Worm (Caenorhabditis elegans) whole organism, early embryonic: ENCODE data around the gene K08D9.6.

Source experiments
- ama-1 ChIP-seq: fragments of 150-350 bp; optimal IDR thresholded peaks from 2 replicates; lab custom pipeline; 2014
- ceh-36 ChIP-seq: sonication (generic microtip); optimal IDR thresholded peaks from 2 replicates; lab custom pipeline; 2016; ENCODE audit warnings: missing genetic modification characterization, inconsistent platforms, missing compliant biosample characterization
- ets-7 ChIP-seq: sonication (generic microtip); optimal IDR thresholded peaks from 2 replicates; lab custom pipeline; 2016; ENCODE audit warnings: missing genotype, missing genetic modification characterization, missing compliant biosample characterization
- flt-1 ChIP-seq: fragments of 200-800 bp; sonication (Bioruptor generic); IDR thresholded peaks from 2 replicates; pipeline ENCODE4 v1.3.6; 2022; ENCODE audit warnings: missing genetic modification characterization, missing compliant biosample characterization
- pes-1 ChIP-seq: fragments of 200-800 bp; sonication (Bioruptor generic); IDR thresholded peaks from 2 replicates; pipeline ENCODE4 v1.3.6; 2022; ENCODE audit warnings: missing genetic modification reagents, missing genetic modification characterization, missing compliant biosample characterization
- scrt-1 ChIP-seq: fragments of 200-800 bp; sonication (Bioruptor generic); IDR thresholded peaks from 2 replicates; pipeline ENCODE4 v1.3.6; 2022; ENCODE audit warnings: missing genetic modification characterization, missing compliant biosample characterization
- tbx-11 ChIP-seq: fragments of 200-800 bp; sonication (Bioruptor generic); IDR thresholded peaks from 2 replicates; pipeline ENCODE4 v1.3.6; 2022; ENCODE audit warnings: missing genetic modification characterization, missing compliant biosample characterization
- tra-4 ChIP-seq: sonication (generic microtip); optimal IDR thresholded peaks from 2 replicates; lab custom pipeline; 2017; ENCODE audit warnings: missing genetic modification characterization, missing compliant biosample characterization

DNA sequence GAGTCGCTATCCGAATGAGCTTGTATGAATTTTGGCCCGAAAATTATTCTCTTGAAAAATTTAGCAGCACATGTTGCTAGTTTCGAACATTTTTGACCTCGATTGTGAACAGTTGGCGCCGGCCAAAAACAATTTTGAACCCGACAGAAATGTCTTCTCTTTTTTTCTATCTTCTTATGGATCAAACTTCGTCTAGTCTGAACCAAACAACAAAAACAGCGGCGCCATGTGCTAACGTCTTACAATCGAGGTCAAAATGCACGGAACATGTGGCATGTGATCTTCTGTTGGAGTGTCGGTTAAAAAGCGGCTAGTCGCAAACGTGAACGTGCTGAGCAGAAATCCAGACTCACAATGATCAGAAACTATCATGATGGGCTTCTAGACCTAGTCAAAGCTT is 41.4 kb upstream of the K08D9.6 start:
- TF ChIP-seq ceh-36 (tag; lab: Kevin White, UChicago) (no peak), pes-1 (GFP tag; lab: Robert Waterston, UW) (no peak), ama-1 (lab: Kevin White, UChicago) (no peak), tra-4 (tag; lab: Kevin White, UChicago) (no peak), tbx-11 (GFP tag; lab: Robert Waterston, UW) (no peak), ets-7 (tag; lab: Kevin White, UChicago) (no peak), flt-1 (GFP tag; lab: Robert Waterston, UW) (no peak), scrt-1 (GFP tag; lab: Robert Waterston, UW) (no peak)
